Worm (Caenorhabditis elegans): ENCODE data around the gene sdz-20.

sdz-20 gene

DNA sequence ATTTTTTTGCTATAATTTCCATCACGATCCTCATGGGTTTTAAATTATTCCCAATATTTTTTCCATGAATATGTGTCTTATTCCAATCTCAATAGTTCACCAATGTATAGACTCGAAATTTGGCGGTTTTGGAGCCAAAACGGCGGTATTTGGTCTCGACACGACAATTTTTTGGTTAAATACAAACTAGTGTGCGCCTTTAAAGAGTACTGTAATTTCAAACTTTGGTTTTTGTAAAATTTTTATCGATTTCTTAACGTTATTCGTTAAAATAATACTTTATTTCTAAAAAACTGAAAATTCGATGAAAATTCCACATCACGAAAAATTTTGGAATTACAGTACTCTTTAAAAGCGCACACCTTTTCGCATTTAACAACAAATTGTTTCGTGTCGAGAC lies 19.2 kb upstream of the sdz-20 start:
- TF ChIP-seq hlh-11 (tag; optimal IDR thresholded peaks at IDR 0.05): no peak
- no peak for TF ChIP-seq mxl-3 (GFP tag; optimal IDR thresholded peaks at IDR 0.05)

DNA sequence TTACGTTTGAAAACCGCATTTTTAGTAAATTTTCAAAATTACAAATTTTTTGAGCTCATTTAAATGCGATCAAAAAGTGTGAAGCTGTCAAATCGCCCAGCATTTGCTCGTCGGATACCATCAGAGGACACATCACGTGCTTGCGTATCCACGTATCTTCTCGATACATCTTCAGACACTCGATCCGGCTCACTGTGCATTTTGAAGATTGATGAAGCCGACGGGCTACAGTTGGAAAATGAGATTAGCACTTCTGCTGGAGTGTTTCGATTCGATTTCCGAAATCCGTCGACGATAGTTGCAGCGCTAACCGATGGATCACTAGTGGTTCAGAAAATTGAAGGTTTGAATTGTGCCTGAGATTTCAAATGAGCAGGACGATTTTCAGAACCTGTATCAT lies 18.8 kb upstream of the sdz-20 start, which contains the start of gene dph-7:
dph-7 (plus strand) TSS at position 53 of the 400 bp plus-strand sequence.
- TF ChIP-seq nhr-237 (tag; optimal IDR thresholded peaks at IDR 0.05) (no peak), unc-62 (GFP tag; optimal IDR thresholded peaks at IDR 0.05 in 1 of 2) (peak in 1 of 2 experiments; percentile 91), unc-62 (tag; optimal IDR thresholded peaks at IDR 0.05) (no peak)

- TF ChIP-seq D1046.2 (GFP tag; IDR thresholded peaks at IDR 0.05) (0 out of 2 replicates have a peak, but pooled peaks have one; percentile 9), spr-3 (GFP tag; optimal IDR thresholded peaks at IDR 0.05) (no peak)
Measured at ce11 chrIII:13316935-13317334, 16.9 kb upstream of the sdz-20 start.

DNA sequence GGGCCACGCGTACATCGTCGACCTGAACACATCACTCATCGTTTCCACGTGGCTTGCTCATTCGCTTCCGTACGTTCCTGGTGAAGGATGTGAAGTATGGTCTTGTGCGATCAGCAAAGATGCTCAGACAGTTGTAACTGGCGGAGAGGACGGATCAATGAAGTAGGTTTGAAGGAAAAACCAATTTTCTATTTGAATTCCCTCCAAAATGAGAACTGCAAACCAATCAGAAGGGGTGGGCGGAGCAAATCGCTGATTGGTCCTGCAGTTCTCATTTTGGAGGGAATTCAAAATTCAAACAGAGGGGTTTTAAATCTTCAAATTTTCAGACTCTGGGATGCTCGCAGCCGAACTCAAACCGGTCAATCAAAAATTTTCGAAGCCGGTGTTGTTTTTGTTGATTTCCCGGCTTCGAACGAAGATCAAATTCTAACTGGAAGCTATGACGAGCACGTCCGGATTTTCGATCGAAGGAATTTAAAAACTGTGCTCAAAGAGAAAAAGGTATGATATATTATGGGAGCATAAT lies 16.4 kb upstream of the sdz-20 start:
- TF ChIP-seq cey-2 (tag; optimal IDR thresholded peaks at IDR 0.05; ENCODE audit: borderline replicate concordance, insufficient read depth) (no peak), aha-1 (tag) (peak; percentile 95), lin-29 (GFP tag; IDR thresholded peaks at IDR 0.05) (no peak), ctbp-1 (GFP tag; IDR thresholded peaks at IDR 0.05) (no peak)

ce11 chrIII:13322578-13322977 lies 11.3 kb upstream of the sdz-20 start, which contains the start of gene F53A2.11:
Gene F53A2.11, minus strand, starts transcription at chrIII:13322678.
- TF ChIP-seq zip-2 (tag; optimal IDR thresholded peaks at IDR 0.05): no peak

- no peak for TF ChIP-seq tag-97 (GFP tag; IDR thresholded peaks at IDR 0.05)
- no peak for TF ChIP-seq lsy-2 (tag; optimal IDR thresholded peaks at IDR 0.05)
- no peak for TF ChIP-seq rbr-2 (tag; optimal IDR thresholded peaks at IDR 0.05)
- TF ChIP-seq unc-39 (tag; optimal IDR thresholded peaks at IDR 0.05): no peak
- TF ChIP-seq unc-130 (GFP tag; optimal IDR thresholded peaks at IDR 0.05): no peak
- no peak for TF ChIP-seq lin-39 (tag; optimal IDR thresholded peaks at IDR 0.05)
- no peak for TF ChIP-seq daf-8 (GFP tag; IDR thresholded peaks at IDR 0.05)
- no peak for TF ChIP-seq nhr-102 (tag; optimal IDR thresholded peaks at IDR 0.05)
- no peak for TF ChIP-seq lin-29 (GFP tag; IDR thresholded peaks at IDR 0.05)
- no peak for TF ChIP-seq mxl-3 (GFP tag; optimal IDR thresholded peaks at IDR 0.05)
- no peak for TF ChIP-seq lin-1 (GFP tag; IDR thresholded peaks at IDR 0.05)
Measured at ce11 chrIII:13324739-13325138, 9.1 kb upstream of the sdz-20 start, which contains the start of gene F53A2.1. Gene F53A2.1, minus strand, starts transcription at chrIII:13324839.

DNA sequence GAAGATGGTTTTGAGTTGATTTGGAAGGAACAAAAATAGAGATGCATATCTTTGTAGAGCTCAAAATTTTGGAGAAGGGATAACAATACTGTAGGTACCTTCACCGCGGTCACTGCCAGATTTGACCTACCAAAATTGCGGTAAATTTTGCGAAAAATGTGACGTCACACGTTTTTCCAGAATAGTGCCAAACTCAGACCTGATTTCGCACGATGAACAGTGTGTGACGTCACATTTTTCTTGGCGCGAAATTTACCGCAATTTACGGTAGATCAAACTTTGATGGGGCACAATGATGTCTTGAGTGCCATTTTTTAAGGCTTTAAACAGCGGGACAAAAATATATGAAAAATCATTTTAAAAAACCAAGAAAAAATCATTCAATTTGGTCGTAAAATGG lies 4.9 kb upstream of the sdz-20 start:
- TF ChIP-seq lin-39 (tag; optimal IDR thresholded peaks at IDR 0.05) (no peak), F10B5.3 (tag; optimal IDR thresholded peaks at IDR 0.05) (no peak), ceh-62 (tag; optimal IDR thresholded peaks at IDR 0.05) (no peak), lsy-2 (tag; optimal IDR thresholded peaks at IDR 0.05) (no peak), unc-39 (tag; optimal IDR thresholded peaks at IDR 0.05) (no peak), nhr-41 (GFP tag; IDR thresholded peaks at IDR 0.05) (no peak), Y105C5A.15 (GFP tag; IDR thresholded peaks at IDR 0.05) (no peak), mes-2 (tag; optimal IDR thresholded peaks at IDR 0.05; ENCODE audit: poor library complexity, severe bottlenecking) (no peak), madf-5 (GFP tag; IDR thresholded peaks at IDR 0.05) (no peak)

DNA sequence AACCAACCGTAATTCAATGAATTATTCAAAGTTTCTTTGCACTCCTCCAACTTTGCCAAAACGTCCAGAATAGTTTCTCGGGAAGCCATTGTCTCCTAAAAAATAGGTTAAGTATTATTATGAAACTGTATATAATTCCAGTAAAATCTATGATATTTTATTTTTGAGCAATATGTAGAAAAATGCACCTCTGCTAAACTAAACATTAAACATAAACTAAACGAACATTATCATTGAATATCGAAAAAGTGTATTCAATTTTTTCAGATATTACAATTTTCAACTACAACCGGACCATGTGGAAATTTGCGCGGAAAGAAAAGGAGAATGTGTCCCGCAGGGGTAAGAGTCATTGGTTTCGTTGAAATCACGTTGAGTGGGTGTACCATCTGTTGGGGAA lies 5.8 kb downstream of the sdz-20 start, which contains the start of gene F53A2.3:
F53A2.3 (minus strand) TSS at position 101 of the 400 bp plus-strand sequence.
- TF ChIP-seq dmd-8 (GFP tag; IDR thresholded peaks at IDR 0.05) (no peak), R02D3.7 (tag; optimal IDR thresholded peaks at IDR 0.05) (no peak), ztf-7 (tag; optimal IDR thresholded peaks at IDR 0.05) (no peak)
